Worm (Caenorhabditis elegans): ENCODE data around the gene W06D12.6.

Gene W06D12.6

ce11 chrV:17662260-17662659 lies 43.7 kb upstream of the W06D12.6 start (continued):
- no peak for TF ChIP-seq lin-1 (GFP tag; IDR thresholded peaks at IDR 0.05)
- no peak for TF ChIP-seq madf-9 (GFP tag; conservative IDR thresholded peaks at IDR 0.05)
- TF ChIP-seq aly-2 (tag; optimal IDR thresholded peaks at IDR 0.05): no peak
- TF ChIP-seq ceh-62 (tag; optimal IDR thresholded peaks at IDR 0.05): no peak
- TF ChIP-seq dmd-6 (GFP tag; IDR thresholded peaks at IDR 0.05): peak; percentile 86
- TF ChIP-seq saeg-2 (GFP tag; IDR thresholded peaks at IDR 0.05): no peak
- TF ChIP-seq php-3 (GFP tag; IDR thresholded peaks at IDR 0.05): peak; percentile 65; the same call in 1 of the 2 replicates
- no peak for TF ChIP-seq hmg-1.1 (GFP tag; IDR thresholded peaks at IDR 0.05)
- TF ChIP-seq mdl-1 (tag; optimal IDR thresholded peaks at IDR 0.05): no peak
- TF ChIP-seq daf-16 (GFP tag; optimal IDR thresholded peaks at IDR 0.05): no peak
- TF ChIP-seq daf-16 (tag; optimal IDR thresholded peaks at IDR 0.05): peak; percentile 92
- no peak for TF ChIP-seq sdz-12 (GFP tag; optimal IDR thresholded peaks at IDR 0.05)
- no peak for TF ChIP-seq cey-2 (tag; optimal IDR thresholded peaks at IDR 0.05; ENCODE audit: borderline replicate concordance, insufficient read depth)
- no peak for TF ChIP-seq ceh-32 (tag; optimal IDR thresholded peaks at IDR 0.05; ENCODE audit: poor library complexity)
- TF ChIP-seq nhr-10 (tag; optimal IDR thresholded peaks at IDR 0.05): no peak
- no peak for TF ChIP-seq ceh-82 (tag; optimal IDR thresholded peaks at IDR 0.05)
- peak; percentile 57 for TF ChIP-seq hlh-11 (tag; optimal IDR thresholded peaks at IDR 0.05)
- TF ChIP-seq tra-1 (GFP tag; IDR thresholded peaks at IDR 0.05): 0 out of 2 replicates have a peak, but pooled peaks have one; percentile 34
- no peak for TF ChIP-seq hif-1 (tag; optimal IDR thresholded peaks at IDR 0.05)
- TF ChIP-seq unc-39 (tag; optimal IDR thresholded peaks at IDR 0.05): no peak
- TF ChIP-seq nhr-111 (GFP tag; optimal IDR thresholded peaks at IDR 0.05): no peak
- TF ChIP-seq F37D6.2 (tag; optimal IDR thresholded peaks at IDR 0.05): no peak
- TF ChIP-seq nhr-48 (tag; optimal IDR thresholded peaks at IDR 0.05): no peak
- TF ChIP-seq madf-5 (GFP tag; IDR thresholded peaks at IDR 0.05): no peak
- TF ChIP-seq unc-130 (GFP tag; optimal IDR thresholded peaks at IDR 0.05): no peak
- TF ChIP-seq nhr-76 (tag; optimal IDR thresholded peaks at IDR 0.05): no peak
- no peak for TF ChIP-seq dpl-1 (GFP tag; optimal IDR thresholded peaks at IDR 0.05)
- no peak for TF ChIP-seq mdt-29 (GFP tag; IDR thresholded peaks at IDR 0.05)
- no peak for TF ChIP-seq lir-3 (tag; optimal IDR thresholded peaks at IDR 0.05)
- no peak for TF ChIP-seq zip-2 (tag; optimal IDR thresholded peaks at IDR 0.05)

- 0 out of 2 replicates have a peak, but pooled peaks have one; percentile 39 for TF ChIP-seq Y48G9A.11 (GFP tag; IDR thresholded peaks at IDR 0.05)
- TF ChIP-seq aha-1 (tag): peak; percentile 3
- TF ChIP-seq set-16 (GFP tag; IDR thresholded peaks at IDR 0.05): peak; percentile 69
- 0 out of 2 replicates have a peak, but pooled peaks have one; percentile 29 for TF ChIP-seq vab-7 (GFP tag; IDR thresholded peaks at IDR 0.05)
- TF ChIP-seq lin-1 (GFP tag; IDR thresholded peaks at IDR 0.05): no peak
These were observed 41.5 kb upstream of the W06D12.6 start for ce11 chrV:17664367-17664766.

- TF ChIP-seq ceh-28 (tag; optimal IDR thresholded peaks at IDR 0.05) (no peak), unc-130 (GFP tag; optimal IDR thresholded peaks at IDR 0.05) (no peak), ceh-32 (tag; optimal IDR thresholded peaks at IDR 0.05; ENCODE audit: poor library complexity) (no peak), T26A8.4 (GFP tag; IDR thresholded peaks at IDR 0.05) (no peak), hlh-11 (tag; optimal IDR thresholded peaks at IDR 0.05) (no peak)
These were observed 40.0 kb upstream of the W06D12.6 start, which contains the start of gene F59A1.11 for ce11 chrV:17665906-17666305. TSS of gene F59A1.11 (minus strand) at chrV:17666006.

ce11 chrV:17667676-17668075 lies 38.2 kb upstream of the W06D12.6 start, which contains the start of gene F59A1.12:
TSS of gene F59A1.12 (minus strand) at chrV:17667776.
- TF ChIP-seq daf-8 (GFP tag; IDR thresholded peaks at IDR 0.05): no peak
- no peak for TF ChIP-seq hmg-1.1 (GFP tag; IDR thresholded peaks at IDR 0.05)
- no peak for TF ChIP-seq ceh-82 (tag; optimal IDR thresholded peaks at IDR 0.05)
- TF ChIP-seq attf-4 (tag; optimal IDR thresholded peaks at IDR 0.05): no peak
- no peak for TF ChIP-seq nhr-25 (tag; optimal IDR thresholded peaks at IDR 0.05; ENCODE audit: borderline replicate concordance, insufficient read depth)
- no peak for TF ChIP-seq ZK546.5 (tag; optimal IDR thresholded peaks at IDR 0.05)
- TF ChIP-seq nhr-6 (tag; optimal IDR thresholded peaks at IDR 0.05): no peak
- TF ChIP-seq hlh-11 (tag; optimal IDR thresholded peaks at IDR 0.05): no peak
- TF ChIP-seq mxl-2 (GFP tag; conservative IDR thresholded peaks at IDR 0.05): no peak
- no peak for TF ChIP-seq lin-13 (GFP tag; optimal IDR thresholded peaks at IDR 0.05)

All from whole organism, L4 larva.